Worm (Caenorhabditis elegans): ENCODE results near the gene C13A10.2.

- TF ChIP-seq ama-1 (optimal IDR thresholded peaks at IDR 0.05) (no peak), flt-1 (GFP tag; IDR thresholded peaks at IDR 0.05) (no peak), B0310.2 (tag; optimal IDR thresholded peaks at IDR 0.05) (no peak), tbx-37 (GFP tag; conservative IDR thresholded peaks at IDR 0.05) (no peak), hmbx-1 (tag; optimal IDR thresholded peaks at IDR 0.05) (no peak), hmg-4 (GFP tag; optimal IDR thresholded peaks at IDR 0.05) (no peak)
Observed at ce11 chrII:1375627-1376026, 17.8 kb upstream of the C13A10.2 start.

All from whole organism, early embryonic.